Fruit fly (Drosophila melanogaster) Kc167 (cell line): ENCODE data around the gene mei-218.

Experiments used
- h ChIP-seq: fragments of >200 bp; optimal IDR thresholded peaks from 3 replicates; lab custom pipeline; 2018; ENCODE audit warnings: missing external identifiers
- insv ChIP-seq: fragments of >200 bp; optimal IDR thresholded peaks from 3 replicates; lab custom pipeline; 2018; ENCODE audit warnings: missing external identifiers
- psq ChIP-seq: fragments of >200 bp; optimal IDR thresholded peaks from 2 replicates; lab custom pipeline; 2017; ENCODE audit warnings: missing external identifiers
- ttk ChIP-seq: sonication (Bioruptor generic); optimal IDR thresholded peaks from 2 replicates; lab custom pipeline; 2017; ENCODE audit warnings: missing external identifiers

dm6 chrX:17175558-17176189 is 32.9 kb upstream of the mei-218 start:
- TF ChIP-seq h (no peak), psq (lab: Kevin White, UChicago) (no peak), ttk (lab: Kevin White, UChicago) (no peak), insv (no peak)
